Worm (Caenorhabditis elegans) whole organism, early embryonic: ENCODE data around the gene col-156.

Source experiments
- B0310.2 ChIP-seq: sonication (generic microtip); optimal IDR thresholded peaks from 2 replicates; lab custom pipeline; 2016; ENCODE audit warnings: mild to moderate bottlenecking, missing genetic modification characterization, missing compliant biosample characterization
- F13C5.2 ChIP-seq: sonication (generic microtip); optimal IDR thresholded peaks from 2 replicates; lab custom pipeline; 2017; ENCODE audit warnings: mild to moderate bottlenecking, missing genetic modification characterization, inconsistent platforms, missing compliant biosample characterization
- aly-1 ChIP-seq: sonication (generic microtip); optimal IDR thresholded peaks from 2 replicates; lab custom pipeline; 2016; ENCODE audit warnings: missing genetic modification characterization, missing compliant biosample characterization
- ama-1 ChIP-seq: fragments of 150-350 bp; optimal IDR thresholded peaks from 2 replicates; lab custom pipeline; 2014
- ceh-13 ChIP-seq: fragments of 200-800 bp; sonication (Bioruptor generic); optimal IDR thresholded peaks from 2 replicates; lab custom pipeline; 2018; ENCODE audit warnings: mild to moderate bottlenecking, missing genetic modification characterization, missing compliant biosample characterization
- ceh-36 ChIP-seq: sonication (generic microtip); optimal IDR thresholded peaks from 2 replicates; lab custom pipeline; 2016; ENCODE audit warnings: missing genetic modification characterization, inconsistent platforms, missing compliant biosample characterization
- ets-7 ChIP-seq: sonication (generic microtip); optimal IDR thresholded peaks from 2 replicates; lab custom pipeline; 2016; ENCODE audit warnings: missing genotype, missing genetic modification characterization, missing compliant biosample characterization
- flt-1 ChIP-seq: fragments of 200-800 bp; sonication (Bioruptor generic); IDR thresholded peaks from 2 replicates; pipeline ENCODE4 v1.3.6; 2022; ENCODE audit warnings: missing genetic modification characterization, missing compliant biosample characterization
- hmbx-1 ChIP-seq: sonication (generic microtip); optimal IDR thresholded peaks from 2 replicates; lab custom pipeline; 2016; ENCODE audit warnings: mild to moderate bottlenecking, missing genetic modification characterization, missing compliant biosample characterization
- hmg-4 ChIP-seq: fragments of 200-800 bp; sonication (Bioruptor generic); optimal IDR thresholded peaks from 2 replicates; lab custom pipeline; 2018; ENCODE audit warnings: mild to moderate bottlenecking, missing genetic modification characterization, missing compliant biosample characterization
- hnd-1 ChIP-seq: sonication (generic microtip); optimal IDR thresholded peaks from 2 replicates; lab custom pipeline; 2016; ENCODE audit warnings: missing genetic modification characterization, missing compliant biosample characterization
- pes-1 ChIP-seq: fragments of 200-800 bp; sonication (Bioruptor generic); IDR thresholded peaks from 2 replicates; pipeline ENCODE4 v1.3.6; 2022; ENCODE audit warnings: missing genetic modification reagents, missing genetic modification characterization, missing compliant biosample characterization
- scrt-1 ChIP-seq: fragments of 200-800 bp; sonication (Bioruptor generic); IDR thresholded peaks from 2 replicates; pipeline ENCODE4 v1.3.6; 2022; ENCODE audit warnings: missing genetic modification characterization, missing compliant biosample characterization
- sea-1 ChIP-seq: fragments of 200-800 bp; sonication (Bioruptor generic); conservative IDR thresholded peaks from 2 replicates; pipeline ENCODE4 v1.3.6; 2022; ENCODE audit warnings: missing genetic modification characterization, missing compliant biosample characterization
- tbx-11 ChIP-seq: fragments of 200-800 bp; sonication (Bioruptor generic); IDR thresholded peaks from 2 replicates; pipeline ENCODE4 v1.3.6; 2022; ENCODE audit warnings: missing genetic modification characterization, missing compliant biosample characterization
- tbx-37 ChIP-seq: fragments of 200-800 bp; sonication (Bioruptor generic); conservative IDR thresholded peaks from 2 replicates; pipeline ENCODE4 v1.3.6; 2022; ENCODE audit warnings: missing genetic modification reagents, missing genetic modification characterization, missing compliant biosample characterization
- tra-4 ChIP-seq: sonication (generic microtip); optimal IDR thresholded peaks from 2 replicates; lab custom pipeline; 2017; ENCODE audit warnings: missing genetic modification characterization, missing compliant biosample characterization

Gene col-156

ce11 chrV:11450257-11450656 lies at the start of gene col-156:
Gene col-156, minus strand, starts transcription at chrV:11450357.
- TF ChIP-seq ceh-36 (no peak), scrt-1 (no peak), ama-1 (lab: Kevin White, UChicago) (no peak), hmg-4 (GFP tag; lab: Kevin White, UChicago) (no peak)

ce11 chrV:11499786-11500185 lies 49.6 kb upstream of the col-156 start:
- TF ChIP-seq flt-1 (no peak), F13C5.2 (tag; lab: Kevin White, UChicago) (no peak), scrt-1 (no peak), hmg-4 (GFP tag; lab: Kevin White, UChicago) (no peak)

DNA sequence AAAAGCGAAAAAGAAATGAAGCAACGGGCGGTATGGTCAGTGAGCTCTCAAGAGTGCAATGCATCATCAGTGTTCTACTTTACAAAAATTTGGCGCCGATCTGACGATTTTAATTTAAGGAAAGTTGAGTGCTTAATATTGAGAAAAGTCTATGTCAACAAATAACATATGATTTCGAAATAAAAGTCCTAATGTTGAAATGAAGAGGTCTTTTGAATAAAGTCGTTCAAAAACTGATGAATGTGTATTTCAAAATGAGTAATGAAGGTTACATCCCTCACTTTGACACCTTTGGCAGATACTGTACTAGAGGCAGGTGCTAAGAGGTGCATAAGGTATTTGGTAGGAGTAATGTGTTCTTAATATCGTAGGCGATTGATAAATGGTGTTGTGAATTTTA lies 47.3 kb upstream of the col-156 start:
- no peak for TF ChIP-seq aly-1 (tag; lab: Kevin White, UChicago)
- no peak for TF ChIP-seq tbx-11 (GFP tag; lab: Robert Waterston, UW)
- no peak for TF ChIP-seq hnd-1
- no peak for TF ChIP-seq B0310.2 (tag; lab: Kevin White, UChicago)
- no peak for TF ChIP-seq ets-7 (tag; lab: Kevin White, UChicago)
- no peak for TF ChIP-seq tra-4 (tag; lab: Kevin White, UChicago)
- TF ChIP-seq tbx-37 (GFP tag; lab: Robert Waterston, UW): no peak
- TF ChIP-seq ama-1 (lab: Kevin White, UChicago): no peak
- TF ChIP-seq sea-1 (GFP tag; lab: Robert Waterston, UW): no peak
- TF ChIP-seq F13C5.2 (tag; lab: Kevin White, UChicago): no peak
- TF ChIP-seq pes-1: no peak
- no peak for TF ChIP-seq hmg-4 (GFP tag; lab: Kevin White, UChicago)
- TF ChIP-seq ceh-13: no peak
- TF ChIP-seq scrt-1: no peak
- TF ChIP-seq hmbx-1 (tag; lab: Kevin White, UChicago): no peak

- TF ChIP-seq B0310.2 (tag; lab: Kevin White, UChicago) (no peak), tra-4 (tag; lab: Kevin White, UChicago) (no peak), ama-1 (lab: Kevin White, UChicago) (no peak), scrt-1 (no peak), hmg-4 (GFP tag; lab: Kevin White, UChicago) (no peak), ets-7 (tag; lab: Kevin White, UChicago) (no peak), tbx-11 (GFP tag; lab: Robert Waterston, UW) (no peak)
Measured at ce11 chrV:11496283-11496682, 46.1 kb upstream of the col-156 start, which contains the start of gene htrl-1. Gene htrl-1, minus strand, starts transcription at chrV:11496383.

- TF ChIP-seq hnd-1: no peak
- TF ChIP-seq ets-7 (tag; lab: Kevin White, UChicago): no peak
- no peak for TF ChIP-seq tra-4 (tag; lab: Kevin White, UChicago)
- no peak for TF ChIP-seq B0310.2 (tag; lab: Kevin White, UChicago)
- TF ChIP-seq ceh-36: no peak
- no peak for TF ChIP-seq hmbx-1 (tag; lab: Kevin White, UChicago)
- TF ChIP-seq ama-1 (lab: Kevin White, UChicago): no peak
- TF ChIP-seq tbx-37 (GFP tag; lab: Robert Waterston, UW): no peak
- no peak for TF ChIP-seq tbx-11 (GFP tag; lab: Robert Waterston, UW)
- TF ChIP-seq aly-1 (tag; lab: Kevin White, UChicago): no peak
- no peak for TF ChIP-seq pes-1
- TF ChIP-seq sea-1 (GFP tag; lab: Robert Waterston, UW): no peak
- no peak for TF ChIP-seq hmg-4 (GFP tag; lab: Kevin White, UChicago)
- TF ChIP-seq flt-1: no peak
Measured at ce11 chrV:11492456-11492855, 42.3 kb upstream of the col-156 start, which contains the start of gene T11F9.21. Gene T11F9.21, plus strand, starts transcription at chrV:11492756.

- TF ChIP-seq hmg-4 (GFP tag; lab: Kevin White, UChicago) (no peak), F13C5.2 (tag; lab: Kevin White, UChicago) (no peak), scrt-1 (no peak), tra-4 (tag; lab: Kevin White, UChicago) (no peak), ama-1 (lab: Kevin White, UChicago) (no peak), ceh-13 (no peak), pes-1 (no peak), ets-7 (tag; lab: Kevin White, UChicago) (no peak), sea-1 (GFP tag; lab: Robert Waterston, UW) (no peak), tbx-37 (GFP tag; lab: Robert Waterston, UW) (no peak), aly-1 (tag; lab: Kevin White, UChicago) (no peak), ceh-36 (no peak), B0310.2 (tag; lab: Kevin White, UChicago) (no peak), hnd-1 (no peak), flt-1 (no peak), hmbx-1 (tag; lab: Kevin White, UChicago) (no peak)
Measured at ce11 chrV:11490382-11490781, 40.2 kb upstream of the col-156 start, which contains the start of gene dhs-19. Gene dhs-19, minus strand, starts transcription at chrV:11490482.

- TF ChIP-seq ceh-13 (no peak), aly-1 (tag; lab: Kevin White, UChicago) (no peak), tbx-11 (GFP tag; lab: Robert Waterston, UW) (no peak), tra-4 (tag; lab: Kevin White, UChicago) (no peak), hmbx-1 (tag; lab: Kevin White, UChicago) (no peak), flt-1 (no peak), tbx-37 (GFP tag; lab: Robert Waterston, UW) (no peak), scrt-1 (no peak), ets-7 (tag; lab: Kevin White, UChicago) (no peak), ceh-36 (no peak)
Measured at ce11 chrV:11488288-11488687, 38.1 kb upstream of the col-156 start.

DNA sequence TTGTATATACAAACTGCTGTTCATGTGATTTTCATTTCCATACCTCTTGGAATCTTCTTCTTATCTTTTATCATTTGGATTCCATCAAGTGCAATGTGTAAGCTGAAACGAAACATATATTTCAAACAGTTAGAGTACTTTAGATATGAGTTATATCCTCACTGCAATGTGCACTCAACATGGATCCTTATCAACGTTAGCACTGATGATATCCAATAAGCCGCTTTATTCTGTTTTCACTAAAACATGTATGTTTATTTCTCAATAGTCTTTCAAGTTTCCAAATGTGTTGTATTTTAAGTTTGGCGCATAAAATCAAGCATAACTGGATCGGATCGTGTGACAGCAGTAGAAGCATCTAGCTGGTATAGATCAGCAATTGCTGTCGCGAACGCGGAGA lies 36.5 kb upstream of the col-156 start, which contains the start of gene T11F9.10:
TSS of gene T11F9.10 (plus strand) at position 301 of the 400 bp plus-strand sequence.
- no peak for TF ChIP-seq sea-1 (GFP tag; lab: Robert Waterston, UW)
- TF ChIP-seq B0310.2 (tag; lab: Kevin White, UChicago): no peak
- no peak for TF ChIP-seq F13C5.2 (tag; lab: Kevin White, UChicago)
- TF ChIP-seq hmg-4 (GFP tag; lab: Kevin White, UChicago): no peak
- TF ChIP-seq pes-1: no peak
- no peak for TF ChIP-seq hmbx-1 (tag; lab: Kevin White, UChicago)
- TF ChIP-seq ceh-36: no peak
- no peak for TF ChIP-seq ama-1 (lab: Kevin White, UChicago)
- no peak for TF ChIP-seq tra-4 (tag; lab: Kevin White, UChicago)
- no peak for TF ChIP-seq aly-1 (tag; lab: Kevin White, UChicago)
- no peak for TF ChIP-seq flt-1
- TF ChIP-seq ceh-13: no peak
- no peak for TF ChIP-seq tbx-37 (GFP tag; lab: Robert Waterston, UW)
- no peak for TF ChIP-seq ets-7 (tag; lab: Kevin White, UChicago)
- TF ChIP-seq scrt-1: no peak
- TF ChIP-seq hnd-1: no peak
- TF ChIP-seq tbx-11 (GFP tag; lab: Robert Waterston, UW): no peak
